Worm (Caenorhabditis elegans) whole organism, L1 larva: Measurements from ENCODE around the gene cee-1.

Experiments
- C04F5.9 ChIP-seq: sonication (generic microtip); optimal IDR thresholded peaks from 2 replicates; lab custom pipeline; 2016; ENCODE audit warnings: missing genetic modification characterization, missing compliant biosample characterization
- C16A3.4 ChIP-seq: fragments of 150-350 bp; optimal IDR thresholded peaks from 2 replicates; lab custom pipeline; 2014; ENCODE audit warnings: missing biosample characterization, missing genetic modification characterization
- C34B4.2 ChIP-seq: sonication (generic microtip); optimal IDR thresholded peaks from 2 replicates; lab custom pipeline; 2017; ENCODE audit warnings: mild to moderate bottlenecking, missing genetic modification characterization, missing compliant biosample characterization
- F16B12.6 ChIP-seq: fragments of 150-350 bp; optimal IDR thresholded peaks from 2 replicates; lab custom pipeline; 2014; ENCODE audit warnings: missing biosample characterization, missing genetic modification characterization
- aly-2 ChIP-seq: fragments of 150-350 bp; optimal IDR thresholded peaks from 2 replicates; lab custom pipeline; 2014; ENCODE audit warnings: missing biosample characterization, missing genetic modification characterization
- blmp-1 ChIP-seq: fragments of 150-350 bp; optimal IDR thresholded peaks from 2 replicates; lab custom pipeline; 2014; ENCODE audit warnings: missing biosample characterization, missing genetic modification characterization
- ceh-88 ChIP-seq: fragments of 200-800 bp; sonication (Bioruptor generic); IDR thresholded peaks from 2 replicates; pipeline ENCODE4 v1.3.6; 2022; ENCODE audit warnings: missing genetic modification characterization, missing compliant biosample characterization
- dpl-1 ChIP-seq, 3 experiments: fragments of 150-350 bp in 2 of 3; sonication (generic microtip) in 1 of 3; optimal IDR thresholded peaks; 2 replicates each; lab custom pipeline; 2014 to 2017; ENCODE audit warnings: missing biosample characterization in 3 of 3, missing genetic modification characterization in 3 of 3, missing genetic modification reagents in 3 of 3
- dsc-1 ChIP-seq: sonication (generic microtip); optimal IDR thresholded peaks from 2 replicates; lab custom pipeline; 2016; ENCODE audit warnings: mild to moderate bottlenecking, missing genetic modification characterization, missing compliant biosample characterization
- efl-1 ChIP-seq, 4 experiments: fragments of 150-350 bp; optimal IDR thresholded peaks in 3 of 4; peaks in 1 of 4; 1 replicate in 1 of 4; 2 replicates in 3 of 4; lab custom pipeline; 2014; ENCODE audit warnings: missing biosample characterization in 2 of 4, missing genetic modification characterization in 2 of 4, missing genetic modification reagents in 2 of 4
- efl-3 ChIP-seq: fragments of 200-800 bp; sonication (Bioruptor generic); optimal IDR thresholded peaks from 2 replicates; lab custom pipeline; 2018; ENCODE audit warnings: mild to moderate bottlenecking, missing genetic modification characterization, missing compliant biosample characterization
- elt-3 ChIP-seq, 6 experiments: fragments of 150-350 bp in 1 of 6; sonication (generic microtip); optimal IDR thresholded peaks; 2 replicates each; lab custom pipeline; 2017 to 2018; ENCODE audit warnings: missing biosample characterization in 6 of 6, missing genetic modification characterization in 6 of 6, inconsistent platforms in 1 of 6
- fkh-10 ChIP-seq: sonication (generic microtip); optimal IDR thresholded peaks from 2 replicates; lab custom pipeline; 2017; ENCODE audit warnings: missing biosample characterization, missing genetic modification reagents, missing genetic modification characterization
- fkh-4 ChIP-seq: sonication (generic microtip); optimal IDR thresholded peaks from 2 replicates; lab custom pipeline; 2016; ENCODE audit warnings: missing compliant biosample characterization, missing genetic modification characterization, borderline replicate concordance
- fkh-8 ChIP-seq: sonication (generic microtip); optimal IDR thresholded peaks from 2 replicates; lab custom pipeline; 2016; ENCODE audit warnings: mild to moderate bottlenecking, missing genetic modification characterization, missing compliant biosample characterization
- grh-1 ChIP-seq: fragments of 200-800 bp; sonication (Bioruptor generic); IDR thresholded peaks from 2 replicates; pipeline ENCODE4 v1.3.6; 2022; ENCODE audit warnings: missing genetic modification reagents, missing genetic modification characterization, missing compliant biosample characterization
- hpl-2 ChIP-seq: fragments of 150-350 bp; optimal IDR thresholded peaks from 2 replicates; lab custom pipeline; 2014; ENCODE audit warnings: missing biosample characterization, missing genetic modification reagents, missing genetic modification characterization
- irx-1 ChIP-seq: sonication (generic microtip); optimal IDR thresholded peaks from 2 replicates; lab custom pipeline; 2016; ENCODE audit warnings: missing genetic modification characterization, missing compliant biosample characterization
- jun-1 ChIP-seq: fragments of 150-350 bp; optimal IDR thresholded peaks from 2 replicates; lab custom pipeline; 2014; ENCODE audit warnings: missing biosample characterization, missing genetic modification reagents, missing genetic modification characterization
- lin-13 ChIP-seq: fragments of 150-350 bp; optimal IDR thresholded peaks from 2 replicates; lab custom pipeline; 2014; ENCODE audit warnings: missing biosample characterization, missing genetic modification reagents, missing genetic modification characterization
- lin-35 ChIP-seq, 2 experiments: fragments of 150-350 bp; optimal IDR thresholded peaks; 2 replicates each; lab custom pipeline; 2014; ENCODE audit warnings: missing biosample characterization in 2 of 2, missing genetic modification characterization in 2 of 2, missing genetic modification reagents in 2 of 2
- lin-39 ChIP-seq: fragments of 150-350 bp; optimal IDR thresholded peaks from 2 replicates; lab custom pipeline; 2014; ENCODE audit warnings: missing biosample characterization, missing genetic modification reagents, missing genetic modification characterization
- lir-3 ChIP-seq: sonication (generic microtip); optimal IDR thresholded peaks from 2 replicates; lab custom pipeline; 2016; ENCODE audit warnings: mild to moderate bottlenecking, missing genetic modification characterization, moderate library complexity, missing compliant biosample characterization; ENCODE audit not compliant: poor library complexity
- lsy-2 ChIP-seq, 2 experiments: fragments of 150-350 bp; optimal IDR thresholded peaks; 2 replicates each; lab custom pipeline; 2014; ENCODE audit warnings: missing biosample characterization in 2 of 2, missing genetic modification characterization in 2 of 2
- mab-9 ChIP-seq: fragments of 200-800 bp; sonication (Bioruptor generic); IDR thresholded peaks from 2 replicates; pipeline ENCODE4 v1.3.6; 2022; ENCODE audit warnings: missing genetic modification reagents, missing genetic modification characterization, missing compliant biosample characterization
- mep-1 ChIP-seq: fragments of 150-350 bp; optimal IDR thresholded peaks from 2 replicates; lab custom pipeline; 2014; ENCODE audit warnings: missing biosample characterization, missing genetic modification characterization
- nhr-11 ChIP-seq: fragments of 150-350 bp; optimal IDR thresholded peaks from 2 replicates; lab custom pipeline; 2014; ENCODE audit warnings: missing biosample characterization, missing genetic modification characterization
- nhr-19 ChIP-seq: fragments of 200-800 bp; sonication (Bioruptor generic); conservative IDR thresholded peaks from 2 replicates; pipeline ENCODE4 v1.3.6; 2022; ENCODE audit warnings: missing genetic modification characterization, missing compliant biosample characterization
- nhr-20 ChIP-seq: sonication (generic microtip); optimal IDR thresholded peaks from 2 replicates; lab custom pipeline; 2016; ENCODE audit warnings: mild to moderate bottlenecking, missing genetic modification characterization, missing compliant biosample characterization
- nhr-47 ChIP-seq: sonication (generic microtip); optimal IDR thresholded peaks from 2 replicates; lab custom pipeline; 2016; ENCODE audit warnings: mild to moderate bottlenecking, missing genetic modification characterization, moderate library complexity, missing compliant biosample characterization
- nhr-71 ChIP-seq: sonication (generic microtip); optimal IDR thresholded peaks from 2 replicates; lab custom pipeline; 2016; ENCODE audit warnings: mild to moderate bottlenecking, missing genetic modification characterization, moderate library complexity, missing compliant biosample characterization
- nhr-77 ChIP-seq: fragments of 150-350 bp; optimal IDR thresholded peaks from 2 replicates; lab custom pipeline; 2014; ENCODE audit warnings: missing biosample characterization, missing genetic modification characterization
- nhr-85 ChIP-seq: sonication (generic microtip); peaks from one replicate; lab custom pipeline; 2016; ENCODE audit warnings: missing genetic modification characterization, inconsistent platforms, missing compliant biosample characterization
- pag-3 ChIP-seq: sonication (generic microtip); optimal IDR thresholded peaks from 2 replicates; lab custom pipeline; 2017; ENCODE audit warnings: missing genetic modification characterization, mild to moderate bottlenecking, missing compliant biosample characterization, antibody characterized with exemption, borderline replicate concordance; ENCODE audit not compliant: insufficient read depth
- pqm-1 ChIP-seq: sonication (generic microtip); optimal IDR thresholded peaks from 3 replicates; lab custom pipeline; 2017; ENCODE audit warnings: missing biosample characterization, missing genetic modification characterization
- rnt-1 ChIP-seq: sonication (generic microtip); optimal IDR thresholded peaks from 2 replicates; lab custom pipeline; 2016; ENCODE audit warnings: mild to moderate bottlenecking, missing genetic modification characterization, moderate library complexity, missing compliant biosample characterization
- snpc-4 ChIP-seq: fragments of 150-350 bp; optimal IDR thresholded peaks from 2 replicates; lab custom pipeline; 2014; ENCODE audit warnings: missing biosample characterization, missing genetic modification characterization
- sox-4 ChIP-seq: sonication (generic microtip); optimal IDR thresholded peaks from 2 replicates; lab custom pipeline; 2016; ENCODE audit warnings: missing genetic modification characterization, missing compliant biosample characterization
- sup-37 ChIP-seq: fragments of 200-800 bp; sonication (Bioruptor generic); optimal IDR thresholded peaks from 2 replicates; lab custom pipeline; 2018; ENCODE audit warnings: mild to moderate bottlenecking, missing genetic modification characterization, missing compliant biosample characterization
- unc-30 ChIP-seq: sonication (generic microtip); optimal IDR thresholded peaks from 2 replicates; lab custom pipeline; 2017; ENCODE audit warnings: missing biosample characterization, missing genetic modification characterization
- zag-1 ChIP-seq: fragments of 150-350 bp; optimal IDR thresholded peaks from 2 replicates; lab custom pipeline; 2014; ENCODE audit warnings: missing biosample characterization, missing genetic modification characterization
- ztf-4 ChIP-seq: fragments of 150-350 bp; optimal IDR thresholded peaks from 2 replicates; lab custom pipeline; 2014; ENCODE audit warnings: missing biosample characterization, missing genetic modification characterization

The cee-1 gene

ce11 chrIII:4956566-4956965 lies 44.1 kb downstream of the cee-1 start, which contains the start of gene C26E6.1 (continued):
- TF ChIP-seq fkh-4 (tag; lab: Kevin White, UChicago) (no peak), grh-1 (GFP tag; lab: Robert Waterston, UW) (no peak)

DNA sequence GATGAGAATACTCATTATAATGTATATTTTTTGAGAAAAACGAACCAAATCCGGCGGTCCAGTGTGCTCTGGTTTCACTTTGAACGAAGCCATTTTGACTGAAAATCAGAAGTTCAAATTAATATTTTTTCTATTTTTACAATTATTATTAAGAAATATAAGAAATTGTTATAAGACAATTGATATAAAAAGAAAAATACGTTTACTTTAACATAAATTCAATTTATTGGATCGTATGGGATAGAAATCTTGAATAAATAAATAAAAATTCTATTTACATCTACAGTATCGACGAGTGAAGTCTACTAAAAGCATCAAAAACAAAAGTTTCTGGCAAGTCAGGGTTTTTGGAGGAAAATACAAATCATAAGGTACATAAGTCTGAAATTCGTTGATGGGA lies 47.7 kb downstream of the cee-1 start, which contains the start of gene C27F2.4:
TSS of gene C27F2.4 (minus strand) at position 101 of the 400 bp plus-strand sequence.
- TF ChIP-seq dsc-1 (tag; lab: Kevin White, UChicago) (no peak), nhr-47 (no peak), irx-1 (tag; lab: Kevin White, UChicago) (no peak), pag-3 (tag; lab: Kevin White, UChicago) (no peak), unc-30 (tag; lab: Kevin White, UChicago) (no peak), dpl-1 (GFP tag; optimal IDR thresholded peaks at IDR 0.05; lab: Kevin White, UChicago) (no peak), mep-1 (tag; lab: Kevin White, UChicago) (no peak), pqm-1 (tag; lab: Kevin White, UChicago) (no peak), lin-13 (GFP tag; lab: Kevin White, UChicago) (no peak), grh-1 (GFP tag; lab: Robert Waterston, UW) (no peak), nhr-20 (tag; lab: Kevin White, UChicago) (no peak), sup-37 (GFP tag; lab: Kevin White, UChicago) (no peak), F16B12.6 (tag; lab: Kevin White, UChicago) (no peak), jun-1 (tag; lab: Kevin White, UChicago) (no peak)

DNA sequence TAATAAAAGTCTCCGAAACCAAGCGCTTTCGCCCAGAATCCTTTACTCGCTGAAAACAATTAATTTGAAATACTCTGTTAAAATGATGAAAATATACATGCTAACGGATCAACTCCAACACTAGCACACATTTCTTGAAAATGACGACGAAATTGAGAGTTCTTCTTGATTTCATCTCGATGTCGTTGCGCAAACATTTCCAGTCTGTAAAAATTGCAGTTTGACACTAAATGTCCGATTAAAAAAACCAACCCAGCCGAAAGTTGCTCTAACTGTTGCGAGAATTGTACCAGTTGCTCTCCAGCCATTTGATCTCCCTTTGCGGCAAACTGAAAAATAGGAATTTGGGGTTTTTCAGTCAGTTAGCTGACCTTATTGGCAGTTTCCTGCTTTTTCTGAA lies 48.8 kb downstream of the cee-1 start:
- TF ChIP-seq efl-1 (optimal IDR thresholded peaks at IDR 0.05; lab: Kevin White, UChicago): no peak
- TF ChIP-seq efl-1 (GFP tag; optimal IDR thresholded peaks at IDR 0.05 in 1 of 2; lab: Kevin White, UChicago): peak in 1 of 2 experiments; percentile 26
- no peak for TF ChIP-seq C16A3.4

DNA sequence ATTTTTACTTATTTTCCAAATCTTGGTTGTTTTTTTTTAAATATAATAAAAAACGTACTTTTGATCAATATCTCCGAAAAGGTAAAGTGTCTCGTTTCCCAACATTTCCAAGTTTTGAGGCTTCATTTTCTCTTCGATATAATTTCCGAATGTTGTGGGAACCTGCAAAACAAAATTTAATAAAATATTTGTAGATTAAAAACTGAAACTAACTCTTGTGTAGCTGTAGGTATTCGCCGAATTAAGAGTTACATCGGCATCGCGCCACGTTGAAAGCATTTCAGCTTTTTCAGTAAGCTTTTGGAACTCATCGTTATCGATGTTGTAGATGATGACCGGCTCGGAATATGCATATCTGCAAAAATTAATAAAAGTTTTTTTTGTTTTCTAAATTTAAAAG lies 49.9 kb downstream of the cee-1 start, which contains the start of gene vps-22:
TSS of gene vps-22 (minus strand) at position 101 of the 400 bp plus-strand sequence.
- TF ChIP-seq nhr-77 (tag; lab: Kevin White, UChicago): no peak
- no peak for TF ChIP-seq blmp-1
- no peak for TF ChIP-seq pag-3 (tag; lab: Kevin White, UChicago)
- TF ChIP-seq ztf-4 (tag; lab: Kevin White, UChicago): no peak
- TF ChIP-seq nhr-20 (tag; lab: Kevin White, UChicago): no peak
- TF ChIP-seq C04F5.9 (tag; lab: Kevin White, UChicago): no peak
- no peak for TF ChIP-seq hpl-2 (GFP tag; lab: Kevin White, UChicago)
- no peak for TF ChIP-seq mab-9
- no peak for TF ChIP-seq efl-3 (GFP tag; lab: Kevin White, UChicago)
- TF ChIP-seq nhr-11: no peak
- no peak for TF ChIP-seq dsc-1 (tag; lab: Kevin White, UChicago)
- TF ChIP-seq lin-39: no peak
- no peak for TF ChIP-seq fkh-8 (tag; lab: Kevin White, UChicago)
- TF ChIP-seq elt-3 (tag; optimal IDR thresholded peaks at IDR 0.05; lab: Kevin White, UChicago): no peak
- TF ChIP-seq nhr-47: no peak

ce11 chrIII:4962886-4963285 lies 50.4 kb downstream of the cee-1 start, which contains the start of gene C27F2.9:
Gene C27F2.9, minus strand, starts transcription at chrIII:4963044.
- TF ChIP-seq C34B4.2 (tag; lab: Kevin White, UChicago) (peak; percentile 36), rnt-1 (tag; lab: Kevin White, UChicago) (peak; percentile 96), nhr-85 (peak; percentile 93), fkh-10 (GFP tag; lab: Kevin White, UChicago) (peak; percentile 73), pag-3 (tag; lab: Kevin White, UChicago) (peak; percentile 67), nhr-19 (GFP tag; lab: Robert Waterston, UW) (peak; percentile 91), zag-1 (tag; lab: Kevin White, UChicago) (peak; percentile 18), fkh-4 (tag; lab: Kevin White, UChicago) (peak; percentile 44), sox-4 (tag; lab: Kevin White, UChicago) (peak; percentile 82), aly-2 (tag; lab: Kevin White, UChicago) (peak; percentile 85), sup-37 (GFP tag; lab: Kevin White, UChicago) (peak; percentile 81), F16B12.6 (tag; lab: Kevin White, UChicago) (peak; percentile 75), lin-35 (GFP tag; optimal IDR thresholded peaks at IDR 0.05; lab: Kevin White, UChicago) (peak; percentile 99 to 100), nhr-77 (tag; lab: Kevin White, UChicago) (peak; percentile 72), jun-1 (tag; lab: Kevin White, UChicago) (peak; percentile 79), lsy-2 (tag; optimal IDR thresholded peaks at IDR 0.05; lab: Kevin White, UChicago) (peak; percentile 94), snpc-4 (tag; lab: Kevin White, UChicago) (peak; percentile 73), efl-1 (optimal IDR thresholded peaks at IDR 0.05; lab: Kevin White, UChicago) (peak; percentile 98 to 99), efl-1 (GFP tag; optimal IDR thresholded peaks at IDR 0.05 in 1 of 2; lab: Kevin White, UChicago) (peak; percentile 99 to 100), lir-3 (tag; lab: Kevin White, UChicago) (peak; percentile 77), nhr-71 (tag; lab: Kevin White, UChicago) (peak; percentile 95), ceh-88 (GFP tag; lab: Robert Waterston, UW) (peak; percentile 57; the same call in 1 of the 2 replicates)
